Fruit fly (Drosophila melanogaster) whole organism, embryonic: ENCODE measurements around the gene Dnai2.

Experiments
- Adf1 ChIP-seq: fragments of 200-800 bp; sonication (Bioruptor generic); IDR thresholded peaks from 2 replicates; pipeline ENCODE4 v1.3.6; 2022; ENCODE audit warnings: missing biosample characterization, missing genetic modification characterization
- Aef1 ChIP-seq: fragments of 200-800 bp; sonication (Bioruptor generic); IDR thresholded peaks from 3 replicates; pipeline ENCODE4 v1.3.6; 2022; ENCODE audit warnings: missing biosample characterization, missing genetic modification characterization
- B-H2 ChIP-seq: fragments of 200-800 bp; sonication (Bioruptor generic); optimal IDR thresholded peaks from 2 replicates; lab custom pipeline; 2018; ENCODE audit warnings: missing biosample characterization, mild to moderate bottlenecking, missing genetic modification characterization
- CG10462 ChIP-seq: fragments of 200-800 bp; sonication (Bioruptor generic); optimal IDR thresholded peaks from 2 replicates; lab custom pipeline; 2016; ENCODE audit warnings: missing biosample characterization, missing genetic modification characterization
- CG11093 ChIP-seq: fragments of 200-800 bp; sonication (Bioruptor generic); IDR thresholded peaks from 3 replicates; pipeline ENCODE4 v1.3.6; 2022; ENCODE audit warnings: missing biosample characterization, missing genetic modification characterization
- CG11398 ChIP-seq: fragments of 200-800 bp; sonication (Bioruptor generic); optimal IDR thresholded peaks from 2 replicates; lab custom pipeline; 2016; ENCODE audit warnings: missing biosample characterization, missing genetic modification characterization
- CG12071 ChIP-seq: fragments of 200-800 bp; sonication (Bioruptor generic); optimal IDR thresholded peaks from 3 replicates; lab custom pipeline; 2018; ENCODE audit warnings: missing biosample characterization, mild to moderate bottlenecking, missing genetic modification characterization
- CG14710 ChIP-seq: fragments of 200-800 bp; sonication (Bioruptor generic); optimal IDR thresholded peaks from 3 replicates; lab custom pipeline; 2019; ENCODE audit warnings: missing biosample characterization, mild to moderate bottlenecking, missing genetic modification characterization, moderate library complexity
- CG17385 ChIP-seq: fragments of 200-800 bp; sonication (Bioruptor generic); optimal IDR thresholded peaks from 3 replicates; lab custom pipeline; 2018; ENCODE audit warnings: missing biosample characterization, mild to moderate bottlenecking, missing genetic modification characterization
- CG17568 ChIP-seq: fragments of 200-800 bp; sonication (Bioruptor generic); optimal IDR thresholded peaks from 2 replicates; lab custom pipeline; 2018; ENCODE audit warnings: missing biosample characterization, mild to moderate bottlenecking, missing genetic modification characterization, moderate library complexity
- CG18476 ChIP-seq: fragments of 200-800 bp; sonication (Bioruptor generic); optimal IDR thresholded peaks from 2 replicates; lab custom pipeline; 2016; ENCODE audit warnings: missing biosample characterization, mild to moderate bottlenecking, missing genetic modification characterization
- CG2120 ChIP-seq: fragments of 200-800 bp; sonication (Bioruptor generic); optimal IDR thresholded peaks from 3 replicates; lab custom pipeline; 2016; ENCODE audit warnings: missing biosample characterization, missing genetic modification characterization
- CG32532 ChIP-seq: fragments of 200-800 bp; sonication (Bioruptor generic); IDR thresholded peaks from 2 replicates; pipeline ENCODE4 v1.3.6; 2022; ENCODE audit warnings: missing biosample characterization, missing genetic modification characterization
- CG4730 ChIP-seq: fragments of 200-800 bp; sonication (Bioruptor generic); IDR thresholded peaks from 2 replicates; pipeline ENCODE4 v1.3.6; 2022; ENCODE audit warnings: missing biosample characterization, missing genetic modification characterization
- CG4820 ChIP-seq: fragments of 200-800 bp; sonication (Bioruptor generic); optimal IDR thresholded peaks from 3 replicates; lab custom pipeline; 2016; ENCODE audit warnings: missing biosample characterization, missing genetic modification characterization
- CG6813 ChIP-seq: fragments of 200-800 bp; sonication (Bioruptor generic); optimal IDR thresholded peaks from 2 replicates; lab custom pipeline; 2017; ENCODE audit warnings: missing biosample characterization, missing genetic modification characterization, mild to moderate bottlenecking, moderate library complexity, missing genetic modification reagents
- CG9817 ChIP-seq: fragments of 200-800 bp; sonication (Bioruptor generic); optimal IDR thresholded peaks from 2 replicates; lab custom pipeline; 2018; ENCODE audit warnings: missing biosample characterization, mild to moderate bottlenecking, missing genetic modification characterization, moderate library complexity
- CoRest ChIP-seq: fragments of 200-800 bp; sonication (Bioruptor generic); optimal IDR thresholded peaks from 3 replicates; lab custom pipeline; 2018; ENCODE audit warnings: missing biosample characterization, mild to moderate bottlenecking, missing genetic modification characterization, moderate library complexity
- Dek ChIP-seq: fragments of 200-800 bp; sonication (Bioruptor generic); optimal IDR thresholded peaks from 3 replicates; lab custom pipeline; 2019; ENCODE audit warnings: missing biosample characterization, mild to moderate bottlenecking, missing genetic modification characterization, moderate library complexity
- Dll ChIP-seq: fragments of 200-800 bp; sonication (Bioruptor generic); IDR thresholded peaks from 4 replicates; pipeline ENCODE4 v1.3.6; 2022; ENCODE audit warnings: missing biosample characterization, missing genetic modification characterization; ENCODE audit not compliant: partially characterized antibody
- Ets97D ChIP-seq: fragments of 200-800 bp; sonication (Bioruptor generic); optimal IDR thresholded peaks from 3 replicates; lab custom pipeline; 2016; ENCODE audit warnings: missing biosample characterization, missing genetic modification characterization
- Fer2 ChIP-seq: fragments of 200-800 bp; sonication (Bioruptor generic); optimal IDR thresholded peaks from 2 replicates; lab custom pipeline; 2018; ENCODE audit warnings: missing biosample characterization, mild to moderate bottlenecking, missing genetic modification characterization, moderate library complexity
- HLH3B ChIP-seq: fragments of 200-800 bp; sonication (Bioruptor generic); IDR thresholded peaks from 2 replicates; pipeline ENCODE4 v1.3.6; 2022; ENCODE audit warnings: missing biosample characterization, missing genetic modification characterization
- Med ChIP-seq: fragments of 200-800 bp; sonication (Bioruptor generic); peaks from one replicate; lab custom pipeline; 2016; ENCODE audit warnings: missing biosample characterization, missing genetic modification characterization, mild to moderate bottlenecking, inconsistent platforms, moderate library complexity
- Ptx1 ChIP-seq: fragments of 200-800 bp; sonication (Bioruptor generic); IDR thresholded peaks from 2 replicates; pipeline ENCODE4 v1.3.6; 2022; ENCODE audit warnings: missing biosample characterization, missing genetic modification characterization
- Rfx ChIP-seq: fragments of 200-800 bp; sonication (Bioruptor generic); IDR thresholded peaks from 2 replicates; pipeline ENCODE4 v1.3.6; 2022; ENCODE audit warnings: missing biosample characterization, missing genetic modification characterization
- Sox100B ChIP-seq: fragments of 200-800 bp; sonication (Bioruptor generic); optimal IDR thresholded peaks from 3 replicates; lab custom pipeline; 2018; ENCODE audit warnings: missing biosample characterization, mild to moderate bottlenecking, missing genetic modification characterization
- Ssrp ChIP-seq: fragments of 200-800 bp; sonication (Bioruptor generic); optimal IDR thresholded peaks from 2 replicates; lab custom pipeline; 2018; ENCODE audit warnings: missing biosample characterization, mild to moderate bottlenecking, missing genetic modification characterization, moderate library complexity
- Xbp1 ChIP-seq: fragments of 200-800 bp; sonication (Bioruptor generic); optimal IDR thresholded peaks from 3 replicates; lab custom pipeline; 2016; ENCODE audit warnings: missing biosample characterization, mild to moderate bottlenecking, missing genetic modification characterization
- bsh ChIP-seq, 2 experiments: fragments of 200-800 bp; sonication (Bioruptor generic); optimal IDR thresholded peaks; 2 replicates each; lab custom pipeline; 2017 to 2018; ENCODE audit warnings: mild to moderate bottlenecking in 2 of 2, missing biosample characterization in 2 of 2, missing genetic modification characterization in 2 of 2, moderate library complexity in 1 of 2
- cas ChIP-seq: fragments of 200-800 bp; sonication (Bioruptor generic); IDR thresholded peaks from 2 replicates; pipeline ENCODE4 v1.3.6; 2022; ENCODE audit warnings: missing biosample characterization, missing genetic modification characterization
- ci ChIP-seq: fragments of 200-800 bp; sonication (Bioruptor generic); IDR thresholded peaks from 3 replicates; pipeline ENCODE4 v1.3.6; 2022; ENCODE audit warnings: missing biosample characterization, missing genetic modification characterization
- kni ChIP-seq: fragments of 200-800 bp; sonication (Bioruptor generic); optimal IDR thresholded peaks from 3 replicates; lab custom pipeline; 2017; ENCODE audit warnings: mild to moderate bottlenecking, missing biosample characterization, missing genetic modification reagents, missing genetic modification characterization
- knrl ChIP-seq: fragments of 200-800 bp; sonication (Bioruptor generic); IDR thresholded peaks from 3 replicates; pipeline ENCODE4 v1.3.6; 2022; ENCODE audit warnings: missing biosample characterization, missing genetic modification characterization; ENCODE audit not compliant: partially characterized antibody
- luna ChIP-seq: fragments of 200-800 bp; sonication (Bioruptor generic); optimal IDR thresholded peaks from 2 replicates; lab custom pipeline; 2016; ENCODE audit warnings: missing biosample characterization, missing genetic modification characterization
- otp ChIP-seq: fragments of 200-800 bp; sonication (Bioruptor generic); IDR thresholded peaks from 3 replicates; pipeline ENCODE4, ENCODE4 v1.3.6; 2022; ENCODE audit warnings: missing biosample characterization, missing genetic modification characterization
- peb ChIP-seq: fragments of 200-800 bp; sonication (Bioruptor generic); IDR thresholded peaks from 2 replicates; pipeline ENCODE4 v1.3.6; 2022; ENCODE audit warnings: missing biosample characterization, missing genetic modification characterization
- pros ChIP-seq: fragments of 200-800 bp; sonication (Bioruptor generic); optimal IDR thresholded peaks from 3 replicates; lab custom pipeline; 2019; ENCODE audit warnings: missing biosample characterization, mild to moderate bottlenecking, missing genetic modification characterization, moderate library complexity
- ranshi ChIP-seq: fragments of 200-800 bp; sonication (Bioruptor generic); IDR thresholded peaks from 2 replicates; pipeline ENCODE4 v1.3.6; 2022; ENCODE audit warnings: missing biosample characterization, missing genetic modification characterization
- sc ChIP-seq, 3 experiments: fragments of >200 bp in 2 of 3; fragments of 200-800 bp in 1 of 3; sonication (Bioruptor generic) in 1 of 3; optimal IDR thresholded peaks; 2 replicates in 2 of 3; 3 replicates in 1 of 3; lab custom pipeline; 2017; ENCODE audit warnings: mild to moderate bottlenecking in 1 of 3, missing biosample characterization in 1 of 3, missing genetic modification characterization in 1 of 3, missing genetic modification reagents in 1 of 3
- sens-2 ChIP-seq: fragments of 200-800 bp; sonication (Bioruptor generic); IDR thresholded peaks from 2 replicates; pipeline ENCODE4 v1.3.6; 2022; ENCODE audit warnings: missing biosample characterization, missing genetic modification characterization
- sim ChIP-seq: fragments of 200-800 bp; sonication (Bioruptor generic); IDR thresholded peaks from 2 replicates; pipeline ENCODE4 v1.3.6; 2022; ENCODE audit warnings: missing biosample characterization, missing genetic modification characterization
- slp2 ChIP-seq: fragments of 200-800 bp; sonication (Bioruptor generic); optimal IDR thresholded peaks from 2 replicates; lab custom pipeline; 2016; ENCODE audit warnings: missing biosample characterization, missing genetic modification characterization
- toy ChIP-seq: fragments of 200-800 bp; sonication (Bioruptor generic); IDR thresholded peaks from 2 replicates; pipeline ENCODE4 v1.3.6; 2022; ENCODE audit warnings: missing biosample characterization, missing genetic modification characterization
- vnd ChIP-seq: fragments of 200-800 bp; sonication (Bioruptor generic); IDR thresholded peaks from 3 replicates; pipeline ENCODE4 v1.3.6; 2022; ENCODE audit warnings: missing biosample characterization, missing genetic modification characterization; ENCODE audit not compliant: partially characterized antibody
- wdn ChIP-seq: fragments of 200-800 bp; sonication (Bioruptor generic); IDR thresholded peaks from 2 replicates; pipeline ENCODE4 v1.3.6; 2022; ENCODE audit warnings: missing biosample characterization, missing genetic modification characterization
- yki ChIP-seq: fragments of >200 bp; optimal IDR thresholded peaks from 3 replicates; lab custom pipeline; 2018
- zfh2 ChIP-seq: fragments of 200-800 bp; sonication (Bioruptor generic); optimal IDR thresholded peaks from 2 replicates; lab custom pipeline; 2016; ENCODE audit warnings: missing biosample characterization, missing genetic modification characterization

Dnai2 gene

dm6 chr3L:11696294-11697116, 2.6 kb downstream of the Dnai2 start, which contains the start of gene Dph1 (continued):
- TF ChIP-seq peb (GFP tag; lab: Robert Waterston, UW): peak; percentile 61
- peak; percentile 79; the same call in 2 of the 3 replicates for TF ChIP-seq otp (GFP tag; lab: Robert Waterston, UW)
- peak; percentile 98 for TF ChIP-seq Med (GFP tag; lab: Kevin White, UChicago)
- TF ChIP-seq Xbp1 (GFP tag; lab: Kevin White, UChicago): peak; percentile 86
- TF ChIP-seq Dek (tag; lab: Kevin White, UChicago): peak; percentile 67
- peak; percentile 66 for TF ChIP-seq B-H2 (GFP tag; lab: Kevin White, UChicago)
- peak; percentile 64; the same call in 3 of the 4 replicates for TF ChIP-seq Dll
- no peak; the same call in 2 of the 3 replicates for TF ChIP-seq CG11093 (GFP tag; lab: Robert Waterston, UW)
- TF ChIP-seq Rfx: peak; percentile 83
- peak; percentile 87 for TF ChIP-seq sim (GFP tag; lab: Robert Waterston, UW)
- TF ChIP-seq Adf1 (GFP tag; lab: Robert Waterston, UW): peak; percentile 36; the same call in 1 of the 2 replicates
- TF ChIP-seq CG4730: peak; percentile 72
- no peak for TF ChIP-seq sc (optimal IDR thresholded peaks at IDR 0.05; lab: Kevin White, UChicago)
- TF ChIP-seq sc (GFP tag; optimal IDR thresholded peaks at IDR 0.05; lab: Kevin White, UChicago): peak; percentile 52
- TF ChIP-seq CG17568 (GFP tag; lab: Kevin White, UChicago): peak; percentile 68
- peak; percentile 66 for TF ChIP-seq CG9817
- peak; percentile 66 for TF ChIP-seq cas (GFP tag; lab: Robert Waterston, UW)
- peak; percentile 84 for TF ChIP-seq HLH3B (GFP tag; lab: Robert Waterston, UW)
- peak; percentile 90 for TF ChIP-seq Ets97D (GFP tag; lab: Kevin White, UChicago)
- TF ChIP-seq CG14710 (tag; lab: Kevin White, UChicago): peak; percentile 76
- TF ChIP-seq ranshi (GFP tag; lab: Robert Waterston, UW): peak; percentile 77; the same call in 1 of the 2 replicates
- peak; percentile 49 for TF ChIP-seq CG18476 (GFP tag; lab: Kevin White, UChicago)
- TF ChIP-seq bsh (GFP tag; optimal IDR thresholded peaks at IDR 0.05; lab: Kevin White, UChicago): peak; percentile 79 to 89
- TF ChIP-seq CG32532 (GFP tag; lab: Robert Waterston, UW): peak; percentile 90
- TF ChIP-seq slp2 (GFP tag; lab: Kevin White, UChicago): peak; percentile 82
- TF ChIP-seq Aef1 (GFP tag; lab: Robert Waterston, UW): peak; percentile 73
- TF ChIP-seq CG2120 (GFP tag; lab: Kevin White, UChicago): peak; percentile 85
- TF ChIP-seq Sox100B (GFP tag; lab: Kevin White, UChicago): peak; percentile 62
- no peak for TF ChIP-seq pros (GFP tag; lab: Kevin White, UChicago)
- TF ChIP-seq Fer2 (tag; lab: Kevin White, UChicago): no peak
- TF ChIP-seq kni (GFP tag; lab: Kevin White, UChicago): peak; percentile 54
- peak; percentile 95 for TF ChIP-seq ci (GFP tag; lab: Robert Waterston, UW)
- peak; percentile 85 for TF ChIP-seq Ssrp (tag; lab: Kevin White, UChicago)
- TF ChIP-seq CG10462 (GFP tag; lab: Kevin White, UChicago): peak; percentile 55
- no peak; the same call in 1 of the 2 replicates for TF ChIP-seq sens-2 (GFP tag; lab: Robert Waterston, UW)
- no peak; the same call in 1 of the 2 replicates for TF ChIP-seq Ptx1 (GFP tag; lab: Robert Waterston, UW)
- TF ChIP-seq toy (GFP tag; lab: Robert Waterston, UW): 0 out of 2 replicates have a peak, but pooled peaks have one; percentile 36
- TF ChIP-seq CoRest (tag; lab: Kevin White, UChicago): peak; percentile 77
- TF ChIP-seq CG11398 (GFP tag; lab: Kevin White, UChicago): peak; percentile 72
- peak; percentile 84 for TF ChIP-seq CG6813 (GFP tag; lab: Kevin White, UChicago)
- TF ChIP-seq wdn (GFP tag; lab: Robert Waterston, UW): peak; percentile 69
- no peak for TF ChIP-seq vnd (GFP tag; lab: Robert Waterston, UW)
- TF ChIP-seq yki: no peak
- TF ChIP-seq CG17385 (GFP tag; lab: Kevin White, UChicago): peak; percentile 76
- peak; percentile 78 for TF ChIP-seq CG4820
- TF ChIP-seq luna (GFP tag; lab: Kevin White, UChicago): peak; percentile 64
- TF ChIP-seq CG12071 (GFP tag; lab: Kevin White, UChicago): peak; percentile 91
- TF ChIP-seq knrl: peak; percentile 44; the same call in 1 of the 3 replicates
- TF ChIP-seq zfh2 (GFP tag; lab: Kevin White, UChicago): peak; percentile 52
